Worm (Caenorhabditis elegans) whole organism, early embryonic: ENCODE results near the gene R102.4.

Source experiments
- B0310.2 ChIP-seq: sonication (generic microtip); optimal IDR thresholded peaks from 2 replicates; lab custom pipeline; 2016; ENCODE audit warnings: mild to moderate bottlenecking, missing genetic modification characterization, missing compliant biosample characterization
- ama-1 ChIP-seq: fragments of 150-350 bp; optimal IDR thresholded peaks from 2 replicates; lab custom pipeline; 2014
- ceh-36 ChIP-seq: sonication (generic microtip); optimal IDR thresholded peaks from 2 replicates; lab custom pipeline; 2016; ENCODE audit warnings: missing genetic modification characterization, inconsistent platforms, missing compliant biosample characterization
- flt-1 ChIP-seq: fragments of 200-800 bp; sonication (Bioruptor generic); IDR thresholded peaks from 2 replicates; pipeline ENCODE4 v1.3.6; 2022; ENCODE audit warnings: missing genetic modification characterization, missing compliant biosample characterization
- hmbx-1 ChIP-seq: sonication (generic microtip); optimal IDR thresholded peaks from 2 replicates; lab custom pipeline; 2016; ENCODE audit warnings: mild to moderate bottlenecking, missing genetic modification characterization, missing compliant biosample characterization
- hnd-1 ChIP-seq: sonication (generic microtip); optimal IDR thresholded peaks from 2 replicates; lab custom pipeline; 2016; ENCODE audit warnings: missing genetic modification characterization, missing compliant biosample characterization
- pes-1 ChIP-seq: fragments of 200-800 bp; sonication (Bioruptor generic); IDR thresholded peaks from 2 replicates; pipeline ENCODE4 v1.3.6; 2022; ENCODE audit warnings: missing genetic modification reagents, missing genetic modification characterization, missing compliant biosample characterization
- scrt-1 ChIP-seq: fragments of 200-800 bp; sonication (Bioruptor generic); IDR thresholded peaks from 2 replicates; pipeline ENCODE4 v1.3.6; 2022; ENCODE audit warnings: missing genetic modification characterization, missing compliant biosample characterization
- sea-1 ChIP-seq: fragments of 200-800 bp; sonication (Bioruptor generic); conservative IDR thresholded peaks from 2 replicates; pipeline ENCODE4 v1.3.6; 2022; ENCODE audit warnings: missing genetic modification characterization, missing compliant biosample characterization
- tbx-37 ChIP-seq: fragments of 200-800 bp; sonication (Bioruptor generic); conservative IDR thresholded peaks from 2 replicates; pipeline ENCODE4 v1.3.6; 2022; ENCODE audit warnings: missing genetic modification reagents, missing genetic modification characterization, missing compliant biosample characterization
- tra-4 ChIP-seq: sonication (generic microtip); optimal IDR thresholded peaks from 2 replicates; lab custom pipeline; 2017; ENCODE audit warnings: missing genetic modification characterization, missing compliant biosample characterization

- TF ChIP-seq ama-1 (lab: Kevin White, UChicago) (no peak), scrt-1 (GFP tag; lab: Robert Waterston, UW) (no peak), tbx-37 (no peak), pes-1 (no peak), hmbx-1 (no peak), flt-1 (GFP tag; lab: Robert Waterston, UW) (no peak), ceh-36 (tag; lab: Kevin White, UChicago) (no peak), sea-1 (GFP tag; lab: Robert Waterston, UW) (no peak), tra-4 (tag; lab: Kevin White, UChicago) (no peak), hnd-1 (tag; lab: Kevin White, UChicago) (no peak), B0310.2 (tag; lab: Kevin White, UChicago) (no peak)
Observed at ce11 chrIV:10706090-10706489, 11.0 kb upstream of the R102.4 start, which contains the start of gene R102.6.
